Fruit fly (Drosophila melanogaster): ENCODE data around the gene Ns3.
A peak's percentile ranks its signal among the peaks of the same experiment; 100 is the strongest.

The Ns3 gene

dm6 chrX:1512753-1513226, 48.8 kb upstream of the Ns3 start, which contains the start of gene CG14795 (continued):
- TF ChIP-seq bbx (GFP tag; IDR thresholded peaks at IDR 0.05; ENCODE audit: partially characterized antibody) = peak; percentile 97
- TF ChIP-seq luna (GFP tag; optimal IDR thresholded peaks at IDR 0.05) = no peak
- peak; percentile 96 for TF ChIP-seq CG34224 (GFP tag; IDR thresholded peaks at IDR 0.05; ENCODE audit: partially characterized antibody)
- no peak for TF ChIP-seq CG2889 (GFP tag; IDR thresholded peaks at IDR 0.05)
- TF ChIP-seq CG9609 (GFP tag; optimal IDR thresholded peaks at IDR 0.05) = peak; percentile 44
- peak; percentile 75 for TF ChIP-seq CHES-1-like (GFP tag; optimal IDR thresholded peaks at IDR 0.05)
- no peak for TF ChIP-seq CG17328 (GFP tag; IDR thresholded peaks at IDR 0.05)
- TF ChIP-seq CG4360 (GFP tag; IDR thresholded peaks at IDR 0.05) = no peak
- no peak for TF ChIP-seq Spps (tag; optimal IDR thresholded peaks at IDR 0.05)
- no peak for TF ChIP-seq pros (GFP tag; optimal IDR thresholded peaks at IDR 0.05)
- peak; percentile 49 for TF ChIP-seq CG12769 (tag; optimal IDR thresholded peaks at IDR 0.05)
- TF ChIP-seq Fer3 (tag; optimal IDR thresholded peaks at IDR 0.05) = no peak
- TF ChIP-seq CG7745 (tag; optimal IDR thresholded peaks at IDR 0.05) = peak; percentile 43
- TF ChIP-seq pan (optimal IDR thresholded peaks at IDR 0.05) = no peak
- no peak for TF ChIP-seq pan (GFP tag; optimal IDR thresholded peaks at IDR 0.05 in 1 of 2, IDR thresholded peaks at IDR 0.05 in 1 of 2)
- no peak for TF ChIP-seq danr (GFP tag; IDR thresholded peaks at IDR 0.05)
- no peak for TF ChIP-seq shn (GFP tag; optimal IDR thresholded peaks at IDR 0.05)
- no peak for TF ChIP-seq gcm (GFP tag; optimal IDR thresholded peaks at IDR 0.05)
- TF ChIP-seq Trl (optimal IDR thresholded peaks at IDR 0.05) = no peak
- TF ChIP-seq Trl (GFP tag; optimal IDR thresholded peaks at IDR 0.05) = no peak
- TF ChIP-seq CG10462 (GFP tag; optimal IDR thresholded peaks at IDR 0.05) = no peak
- TF ChIP-seq row (GFP tag; IDR thresholded peaks at IDR 0.05) = peak; percentile 45; the same call in 2 of the 3 replicates
- TF ChIP-seq fru (optimal IDR thresholded peaks at IDR 0.05) = no peak
- peak; percentile 50 for TF ChIP-seq CrebB (tag; optimal IDR thresholded peaks at IDR 0.05)
- TF ChIP-seq pnt (GFP tag; optimal IDR thresholded peaks at IDR 0.05) = no peak
- no peak for TF ChIP-seq CG10565 (GFP tag; optimal IDR thresholded peaks at IDR 0.05)
- no peak for TF ChIP-seq CG5953 (GFP tag; IDR thresholded peaks at IDR 0.05)
- no peak for TF ChIP-seq Neu2 (GFP tag; optimal IDR thresholded peaks at IDR 0.05; ENCODE audit: borderline replicate concordance)
- no peak for TF ChIP-seq ro (GFP tag; IDR thresholded peaks at IDR 0.05)
- no peak for TF ChIP-seq Camta (GFP tag; optimal IDR thresholded peaks at IDR 0.05)
- TF ChIP-seq sisA (GFP tag; IDR thresholded peaks at IDR 0.05) = no peak
- peak; percentile 50 for TF ChIP-seq Dek (tag; optimal IDR thresholded peaks at IDR 0.05)
- peak; percentile 80 for TF ChIP-seq CG10267 (tag; optimal IDR thresholded peaks at IDR 0.05)
- TF ChIP-seq CG5245 (GFP tag; optimal IDR thresholded peaks at IDR 0.05) = no peak
- no peak for TF ChIP-seq h (optimal IDR thresholded peaks at IDR 0.05)
- no peak for TF ChIP-seq CG14050 (GFP tag; IDR thresholded peaks at IDR 0.05)
- no peak for TF ChIP-seq gcm2 (GFP tag; optimal IDR thresholded peaks at IDR 0.05)
- TF ChIP-seq Optix (GFP tag; IDR thresholded peaks at IDR 0.05) = no peak
- TF ChIP-seq so (GFP tag; IDR thresholded peaks at IDR 0.05) = no peak
- no peak for TF ChIP-seq Elba2 (GFP tag; optimal IDR thresholded peaks at IDR 0.05)
- TF ChIP-seq en (GFP tag; optimal IDR thresholded peaks at IDR 0.05) = no peak
- no peak for TF ChIP-seq jing (GFP tag; optimal IDR thresholded peaks at IDR 0.05)
- TF ChIP-seq grau (tag; optimal IDR thresholded peaks at IDR 0.05) = peak; percentile 27
- TF ChIP-seq Antp (GFP tag; optimal IDR thresholded peaks at IDR 0.05) = peak; percentile 30
- TF ChIP-seq CG6765 (GFP tag; optimal IDR thresholded peaks at IDR 0.05) = no peak
- peak; percentile 85 for TF ChIP-seq CG14860 (GFP tag; IDR thresholded peaks at IDR 0.05; ENCODE audit: partially characterized antibody)
- TF ChIP-seq CG17802 (tag; optimal IDR thresholded peaks at IDR 0.05) = peak; percentile 31
- no peak for TF ChIP-seq seq (GFP tag; IDR thresholded peaks at IDR 0.05)
- peak; percentile 14 for TF ChIP-seq CG7987 (GFP tag; optimal IDR thresholded peaks at IDR 0.05)
- peak; percentile 72 for TF ChIP-seq CG9932 (GFP tag; IDR thresholded peaks at IDR 0.05)
- TF ChIP-seq Nf-YA (GFP tag; IDR thresholded peaks at IDR 0.05) = no peak
- TF ChIP-seq CG10321 (GFP tag; IDR thresholded peaks at IDR 0.05) = no peak
- no peak for TF ChIP-seq dimm (GFP tag; IDR thresholded peaks at IDR 0.05)
- TF ChIP-seq rib (GFP tag; IDR thresholded peaks at IDR 0.05) = no peak

All from whole organism, embryonic.